Worm (Caenorhabditis elegans) whole organism, L4/young adult: ENCODE data around the gene cah-5.

Experiments used
- W03F9.2 ChIP-seq: fragments of 150-350 bp; optimal IDR thresholded peaks from 2 replicates; lab custom pipeline; 2014; ENCODE audit warnings: missing biosample characterization, missing genetic modification characterization
- dao-5 ChIP-seq: sonication (generic microtip); optimal IDR thresholded peaks from 2 replicates; lab custom pipeline; 2016; ENCODE audit warnings: missing genotype, missing genetic modification characterization, moderate library complexity, missing compliant biosample characterization
- him-1 ChIP-seq: sonication (generic microtip); optimal IDR thresholded peaks from 2 replicates; lab custom pipeline; 2016; ENCODE audit warnings: missing genotype, missing genetic modification reagents, missing genetic modification characterization, missing compliant biosample characterization

The cah-5 gene

ce11 chrX:7019733-7020132 lies at the start of gene cah-5:
Gene cah-5 (plus strand): TSS chrX:7020033.
- TF ChIP-seq him-1 (tag; lab: Kevin White, UChicago) (no peak), dao-5 (no peak), W03F9.2 (no peak)

- TF ChIP-seq him-1 (tag; lab: Kevin White, UChicago): no peak
- TF ChIP-seq dao-5: no peak
- no peak for TF ChIP-seq W03F9.2
Observed at ce11 chrX:6970134-6970533, 49.7 kb upstream of the cah-5 start.

DNA sequence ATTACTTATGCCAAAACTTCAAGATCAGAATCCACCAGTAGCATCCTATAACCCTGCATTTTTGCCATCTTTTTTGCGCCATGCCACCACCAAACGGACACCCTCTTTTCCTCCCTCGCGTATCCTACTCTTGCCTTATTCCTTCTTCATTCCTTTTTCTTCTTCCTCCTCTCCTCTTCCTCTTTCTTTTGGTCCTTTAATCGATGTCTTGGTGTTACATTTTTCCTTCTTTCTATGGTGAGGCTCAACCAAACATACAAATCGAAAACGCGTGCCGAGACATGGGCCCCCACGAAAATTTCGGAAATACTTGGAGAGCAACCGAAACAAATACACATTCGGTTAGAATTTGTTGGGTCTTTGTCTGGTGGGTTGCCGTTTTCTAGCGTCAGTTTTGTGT lies 48.5 kb upstream of the cah-5 start:
- TF ChIP-seq W03F9.2 (no peak), him-1 (tag; lab: Kevin White, UChicago) (no peak), dao-5 (no peak)

ce11 chrX:6988212-6988611 lies 31.6 kb upstream of the cah-5 start:
- TF ChIP-seq him-1 (tag; lab: Kevin White, UChicago) (no peak), W03F9.2 (no peak), dao-5 (no peak)

DNA sequence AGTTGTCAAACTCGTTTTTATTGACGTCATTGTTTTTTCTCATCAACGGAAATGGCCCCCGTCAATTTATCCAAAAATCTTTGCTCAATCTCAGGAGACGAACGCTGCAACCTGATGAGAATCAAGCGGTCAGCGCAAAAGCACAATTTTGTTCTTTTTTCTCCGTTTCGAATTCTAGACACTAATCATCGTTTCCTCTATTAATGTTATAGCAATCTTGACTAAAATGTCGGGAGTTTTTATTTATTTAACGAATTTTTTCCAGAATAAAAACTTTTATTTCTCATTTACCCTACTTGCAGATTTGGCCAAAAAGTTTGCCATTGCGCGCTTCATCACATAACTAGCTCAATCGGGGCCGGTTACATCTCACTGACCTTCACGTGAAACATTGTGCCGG lies 30.5 kb upstream of the cah-5 start, which contains the start of gene F01E11.18:
Gene F01E11.18 (plus strand): TSS at position 301 of the 400 bp plus-strand sequence.
- TF ChIP-seq him-1 (tag; lab: Kevin White, UChicago) (no peak), dao-5 (no peak), W03F9.2 (no peak)

DNA sequence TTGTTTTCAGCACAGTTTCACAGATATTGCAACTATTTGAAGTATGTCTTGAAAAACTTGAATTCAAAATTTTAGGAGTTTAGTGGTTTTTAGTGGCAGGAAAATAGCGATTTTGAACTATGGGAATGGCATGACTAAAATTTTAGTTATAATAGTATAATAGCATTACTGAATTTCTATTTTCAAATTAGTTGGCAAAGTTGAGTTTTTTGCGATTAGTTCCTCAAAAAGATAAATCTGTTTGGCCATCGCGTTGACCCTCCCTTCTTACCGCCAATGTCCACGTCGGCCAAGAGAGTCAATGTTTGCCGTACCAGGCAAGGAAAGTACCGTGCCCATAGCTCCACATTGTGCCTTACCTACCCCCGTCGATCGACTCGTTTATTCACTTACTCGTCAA lies 28.4 kb upstream of the cah-5 start, which contains the start of gene ugt-57:
Gene ugt-57 (plus strand): TSS at position 301 of the 400 bp plus-strand sequence.
- no peak for TF ChIP-seq him-1 (tag; lab: Kevin White, UChicago)
- no peak for TF ChIP-seq W03F9.2
- TF ChIP-seq dao-5: no peak

- TF ChIP-seq dao-5 (no peak), W03F9.2 (no peak), him-1 (tag; lab: Kevin White, UChicago) (no peak)
Observed at ce11 chrX:6996448-6996847, 23.4 kb upstream of the cah-5 start, which contains the start of the genes F01E11.20 and tsp-16. Gene F01E11.20 (minus strand): TSS chrX:6996548. Gene tsp-16 (minus strand): TSS chrX:6996620.

DNA sequence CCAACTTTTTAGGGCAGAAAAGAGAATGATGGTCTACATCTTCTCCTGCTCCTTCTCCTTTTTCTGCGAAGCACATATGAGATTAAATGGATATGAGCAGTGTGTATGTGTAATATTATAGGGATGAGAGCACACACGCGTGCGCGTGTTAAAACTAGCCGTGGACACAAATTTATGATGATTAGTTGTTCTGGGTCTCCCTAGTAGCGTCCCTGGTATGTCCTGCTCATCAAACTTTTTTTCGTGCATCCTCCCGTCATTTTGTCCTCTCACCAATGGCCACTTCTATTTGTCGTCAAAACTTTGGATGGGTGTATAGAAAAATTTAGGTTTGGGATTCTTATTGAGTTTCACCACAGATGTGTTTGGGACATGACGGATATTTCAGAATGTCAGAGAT lies 17.9 kb upstream of the cah-5 start:
- no peak for TF ChIP-seq him-1 (tag; lab: Kevin White, UChicago)
- TF ChIP-seq W03F9.2: no peak
- TF ChIP-seq dao-5: no peak

DNA sequence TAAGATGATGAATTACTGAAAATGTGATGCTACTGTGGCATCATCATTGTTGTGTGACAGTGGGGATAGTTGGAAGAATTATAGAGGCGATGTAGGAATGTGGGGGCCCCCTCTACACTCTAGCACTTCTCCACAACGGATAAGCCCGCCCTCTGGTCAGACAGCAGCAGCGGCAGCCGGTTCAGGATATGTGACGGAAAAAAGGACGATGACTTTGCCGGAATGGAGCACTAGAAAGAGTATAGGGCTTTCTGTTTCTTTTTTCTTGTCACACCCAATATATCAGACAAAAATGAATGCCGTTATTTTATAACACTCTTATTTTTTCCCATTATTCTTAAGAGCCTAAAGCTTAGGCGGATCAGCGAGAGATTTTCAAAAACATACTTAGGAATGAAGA lies 14.4 kb upstream of the cah-5 start, which contains the start of gene tyra-2:
Gene tyra-2 (minus strand): TSS at position 101 of the 400 bp plus-strand sequence.
- TF ChIP-seq him-1 (tag; lab: Kevin White, UChicago) (no peak), dao-5 (no peak), W03F9.2 (no peak)

- TF ChIP-seq W03F9.2 (no peak), him-1 (tag; lab: Kevin White, UChicago) (no peak), dao-5 (no peak)
Observed at ce11 chrX:7005919-7006318, 13.9 kb upstream of the cah-5 start.

DNA sequence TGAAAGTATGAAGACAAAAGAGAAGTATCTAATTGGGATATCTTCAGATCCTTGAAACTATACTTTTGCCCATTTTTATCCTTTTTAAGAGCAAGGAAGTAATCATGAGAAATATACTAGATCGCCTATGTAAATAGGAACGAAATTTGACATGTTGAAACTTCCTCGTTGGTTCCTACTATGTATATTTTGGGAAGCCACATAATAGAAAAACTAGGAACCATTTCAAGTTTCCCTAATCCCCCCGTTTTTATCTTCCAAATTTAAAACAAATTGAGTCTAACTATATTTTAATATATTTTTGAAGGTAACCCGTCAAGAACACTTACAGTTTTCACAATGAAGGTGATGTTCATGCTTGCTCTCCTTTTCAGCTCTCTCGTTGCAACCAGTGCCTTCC lies 9.0 kb downstream of the cah-5 start, which contains the start of gene flp-26:
Gene flp-26 (plus strand): TSS at position 301 of the 400 bp plus-strand sequence.
- TF ChIP-seq dao-5: no peak
- TF ChIP-seq him-1 (tag; lab: Kevin White, UChicago): no peak

DNA sequence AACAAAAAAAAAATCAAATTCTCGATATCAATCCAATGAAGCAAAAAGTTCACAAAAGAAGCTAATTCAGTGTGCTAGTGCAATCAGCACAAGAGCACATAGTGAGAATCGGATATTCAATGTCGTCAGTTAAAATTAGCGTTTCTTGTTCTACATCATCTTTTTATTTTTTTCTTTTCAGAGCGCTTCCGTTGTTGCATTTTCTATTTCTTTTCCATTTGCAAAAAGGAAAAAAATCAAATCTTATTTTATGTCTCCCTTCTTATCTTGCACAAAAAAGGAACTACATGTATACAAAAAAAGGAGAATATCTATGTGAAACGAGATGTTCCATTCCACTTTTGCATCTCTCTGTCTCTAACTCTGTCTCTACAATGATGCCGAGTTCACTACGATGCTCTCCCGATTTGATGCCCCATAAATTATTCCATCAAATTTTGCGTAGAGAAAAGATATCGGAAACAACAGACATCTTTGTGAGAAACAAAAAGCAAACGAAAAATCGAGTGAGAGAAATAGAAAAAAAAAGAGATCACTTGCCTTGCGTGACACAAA lies 14.0 kb downstream of the cah-5 start:
- TF ChIP-seq him-1 (tag; lab: Kevin White, UChicago) (no peak), W03F9.2 (no peak), dao-5 (no peak)

ce11 chrX:7035937-7036336 lies 16.1 kb downstream of the cah-5 start, which contains the start of gene cest-19:
Gene cest-19 (minus strand): TSS chrX:7036037.
- no peak for TF ChIP-seq W03F9.2
- no peak for TF ChIP-seq dao-5
- TF ChIP-seq him-1 (tag; lab: Kevin White, UChicago): no peak

DNA sequence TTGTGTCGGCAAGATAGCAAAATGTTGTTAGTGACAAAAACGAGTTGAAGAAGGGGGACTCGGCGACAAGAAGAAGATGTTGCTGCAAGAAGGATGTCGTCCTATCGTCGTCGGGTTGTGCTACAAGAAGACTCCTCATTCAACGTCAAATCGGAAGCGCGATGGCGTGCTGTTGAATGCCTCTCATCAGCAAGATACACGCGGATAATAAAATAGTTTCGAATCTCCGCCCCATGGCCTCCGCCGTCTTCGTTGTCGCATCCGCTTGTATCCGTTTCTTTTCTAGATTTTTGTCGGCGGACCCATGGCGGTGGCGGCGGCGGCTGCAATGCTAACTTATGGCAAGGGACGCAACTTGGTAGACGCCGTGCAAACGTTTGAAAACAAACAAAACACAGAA lies 18.2 kb downstream of the cah-5 start:
- no peak for TF ChIP-seq him-1 (tag; lab: Kevin White, UChicago)
- TF ChIP-seq dao-5: no peak
- no peak for TF ChIP-seq W03F9.2

DNA sequence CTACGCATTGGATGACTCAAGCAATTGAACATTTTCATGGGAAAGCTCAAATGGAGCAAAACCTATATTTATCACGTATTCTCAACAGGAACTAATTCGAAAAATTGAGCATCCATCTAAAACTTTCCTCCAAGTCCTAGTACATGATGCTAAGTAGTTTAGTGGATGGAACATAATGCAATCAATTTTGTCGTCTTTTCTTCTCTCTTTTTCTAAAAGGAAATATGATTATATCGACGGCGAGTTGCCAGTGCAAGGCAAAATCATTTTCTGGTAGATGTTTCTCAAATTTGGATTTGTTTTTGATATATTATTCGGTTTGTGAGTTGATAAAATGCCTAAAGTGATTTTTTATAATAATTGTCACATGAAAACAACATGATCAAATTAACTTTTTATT lies 20.9 kb downstream of the cah-5 start:
- TF ChIP-seq him-1 (tag; lab: Kevin White, UChicago): no peak
- TF ChIP-seq W03F9.2: no peak
- no peak for TF ChIP-seq dao-5

- TF ChIP-seq him-1 (tag; lab: Kevin White, UChicago) (no peak), W03F9.2 (no peak), dao-5 (no peak)
Observed at ce11 chrX:7050290-7050689, 30.5 kb downstream of the cah-5 start, which contains the start of gene ubc-17. Gene ubc-17 (plus strand): TSS chrX:7050590.
